Fruit fly (Drosophila melanogaster): ENCODE measurements around the gene Nnk.

The Nnk gene

dm6 chr3R:17781371-17781770, 23.7 kb downstream of the Nnk start (continued):
- TF ChIP-seq twi (tag; optimal IDR thresholded peaks at IDR 0.05) (peak; percentile 53), sisA (GFP tag; IDR thresholded peaks at IDR 0.05) (peak; percentile 80), pb (GFP tag; optimal IDR thresholded peaks at IDR 0.05) (peak; percentile 72), corto (GFP tag; optimal IDR thresholded peaks at IDR 0.05) (no peak), CG16815 (GFP tag; optimal IDR thresholded peaks at IDR 0.05) (no peak), crol (GFP tag; IDR thresholded peaks at IDR 0.05) (no peak), CG11560 (tag; IDR thresholded peaks at IDR 0.05) (peak; percentile 64), CG31365 (tag; optimal IDR thresholded peaks at IDR 0.05) (peak; percentile 59), CG2116 (GFP tag; optimal IDR thresholded peaks at IDR 0.05) (no peak), NK7.1 (GFP tag; optimal IDR thresholded peaks at IDR 0.05) (peak; percentile 80), NfI (GFP tag; optimal IDR thresholded peaks at IDR 0.05) (peak; percentile 77), CG11398 (GFP tag; optimal IDR thresholded peaks at IDR 0.05) (peak; percentile 29), CG4282 (GFP tag; optimal IDR thresholded peaks at IDR 0.05) (no peak), CG10654 (GFP tag; optimal IDR thresholded peaks at IDR 0.05) (peak; percentile 64), sna (GFP tag; IDR thresholded peaks at IDR 0.05; ENCODE audit: partially characterized antibody) (no peak), CG2202 (tag; optimal IDR thresholded peaks at IDR 0.05) (no peak), CG9437 (GFP tag; optimal IDR thresholded peaks at IDR 0.05) (peak; percentile 23), lab (GFP tag; optimal IDR thresholded peaks at IDR 0.05) (peak; percentile 76), al (GFP tag; IDR thresholded peaks at IDR 0.05) (peak; percentile 92), cwo (GFP tag; optimal IDR thresholded peaks at IDR 0.05) (peak; percentile 60), Rfx (GFP tag; IDR thresholded peaks at IDR 0.05) (peak; percentile 94), Lhr (GFP tag; optimal IDR thresholded peaks at IDR 0.05) (no peak), MTF-1 (GFP tag; optimal IDR thresholded peaks at IDR 0.05; ENCODE audit: borderline replicate concordance) (no peak), CG30020 (tag; optimal IDR thresholded peaks at IDR 0.05) (peak; percentile 17), mirr (GFP tag; optimal IDR thresholded peaks at IDR 0.05) (peak; percentile 83), ERR (GFP tag; optimal IDR thresholded peaks at IDR 0.05) (peak; percentile 54), CG4820 (GFP tag; optimal IDR thresholded peaks at IDR 0.05) (peak; percentile 84), Bteb2 (GFP tag; optimal IDR thresholded peaks at IDR 0.05) (peak; percentile 59), gcm (GFP tag; optimal IDR thresholded peaks at IDR 0.05) (peak; percentile 66), zf30C (GFP tag; optimal IDR thresholded peaks at IDR 0.05) (peak; percentile 21), cas (GFP tag; IDR thresholded peaks at IDR 0.05) (peak; percentile 57; the same call in 1 of the 2 replicates), GATAe (GFP tag; conservative IDR thresholded peaks at IDR 0.05) (no peak; the same call in 1 of the 2 replicates), Elba2 (GFP tag; optimal IDR thresholded peaks at IDR 0.05) (no peak), CG2199 (GFP tag; IDR thresholded peaks at IDR 0.05) (0 out of 3 replicates have a peak, but pooled peaks have one; percentile 37), CG1233 (GFP tag; optimal IDR thresholded peaks at IDR 0.05) (peak; percentile 53), CG1529 (GFP tag; optimal IDR thresholded peaks at IDR 0.05) (peak; percentile 53), CG8388 (GFP tag; optimal IDR thresholded peaks at IDR 0.05) (peak; percentile 73), Ets65A (GFP tag) (peak; percentile 95), Usf (GFP tag; optimal IDR thresholded peaks at IDR 0.05) (peak; percentile 2), fu2 (GFP tag; optimal IDR thresholded peaks at IDR 0.05) (peak; percentile 48), CG4730 (GFP tag; IDR thresholded peaks at IDR 0.05) (peak; percentile 86), wdn (GFP tag; IDR thresholded peaks at IDR 0.05) (peak; percentile 78), en (GFP tag; optimal IDR thresholded peaks at IDR 0.05) (peak; percentile 64), CG3281 (GFP tag; optimal IDR thresholded peaks at IDR 0.05) (peak; percentile 77), CG2678 (tag; optimal IDR thresholded peaks at IDR 0.05) (peak; percentile 93), Awh (GFP tag; IDR thresholded peaks at IDR 0.05) (peak; percentile 85), CG3838 (GFP tag; optimal IDR thresholded peaks at IDR 0.05) (peak; percentile 23), stc (GFP tag; IDR thresholded peaks at IDR 0.05) (peak; percentile 83), Meics (GFP tag; optimal IDR thresholded peaks at IDR 0.05) (peak; percentile 83), CG14050 (GFP tag; IDR thresholded peaks at IDR 0.05) (peak; percentile 74), sc (optimal IDR thresholded peaks at IDR 0.05) (no peak), sc (GFP tag; optimal IDR thresholded peaks at IDR 0.05) (peak; percentile 15)
